Fruit fly (Drosophila melanogaster) whole organism, embryonic: Measurements from ENCODE around the gene Art8.

Source experiments
- C15 ChIP-seq: fragments of 200-800 bp; sonication (Bioruptor generic); IDR thresholded peaks from 3 replicates; pipeline ENCODE4 v1.3.6; 2022; ENCODE audit warnings: missing biosample characterization, missing genetic modification characterization
- CG10267 ChIP-seq: fragments of 200-800 bp; sonication (Bioruptor generic); optimal IDR thresholded peaks from 2 replicates; lab custom pipeline; 2018; ENCODE audit warnings: missing biosample characterization, mild to moderate bottlenecking, missing genetic modification characterization, moderate library complexity
- CG10959 ChIP-seq: fragments of 200-800 bp; sonication (Bioruptor generic); IDR thresholded peaks from 2 replicates; pipeline ENCODE4 v1.3.6; 2022; ENCODE audit warnings: missing biosample characterization, missing genetic modification characterization
- CG10979 ChIP-seq: fragments of 200-800 bp; sonication (Bioruptor generic); optimal IDR thresholded peaks from 2 replicates; lab custom pipeline; 2018; ENCODE audit warnings: missing biosample characterization, mild to moderate bottlenecking, missing genetic modification characterization, moderate library complexity
- CG11247 ChIP-seq: fragments of 200-800 bp; sonication (Bioruptor generic); IDR thresholded peaks from 2 replicates; pipeline ENCODE4 v1.3.6; 2022; ENCODE audit warnings: missing biosample characterization, missing genetic modification characterization
- CG11398 ChIP-seq: fragments of 200-800 bp; sonication (Bioruptor generic); optimal IDR thresholded peaks from 2 replicates; lab custom pipeline; 2016; ENCODE audit warnings: missing biosample characterization, missing genetic modification characterization
- CG12391 ChIP-seq: fragments of 200-800 bp; sonication (Bioruptor generic); optimal IDR thresholded peaks from 3 replicates; lab custom pipeline; 2018; ENCODE audit warnings: missing biosample characterization, mild to moderate bottlenecking, missing genetic modification characterization, moderate library complexity
- CG14014 ChIP-seq: fragments of 200-800 bp; sonication (Bioruptor generic); IDR thresholded peaks from 2 replicates; pipeline ENCODE4 v1.3.6; 2022; ENCODE audit warnings: missing biosample characterization, missing genetic modification characterization
- CG15269 ChIP-seq: fragments of 200-800 bp; sonication (Bioruptor generic); optimal IDR thresholded peaks from 2 replicates; lab custom pipeline; 2018; ENCODE audit warnings: missing biosample characterization, mild to moderate bottlenecking, missing genetic modification characterization, moderate library complexity
- CG15696 ChIP-seq: fragments of 200-800 bp; sonication (Bioruptor generic); optimal IDR thresholded peaks from 2 replicates; lab custom pipeline; 2019; ENCODE audit warnings: missing biosample characterization, mild to moderate bottlenecking, missing genetic modification characterization, moderate library complexity
- CG1602 ChIP-seq: fragments of 200-800 bp; sonication (Bioruptor generic); optimal IDR thresholded peaks from 3 replicates; lab custom pipeline; 2016; ENCODE audit warnings: missing biosample characterization, missing genetic modification characterization
- CG16779 ChIP-seq: fragments of 200-800 bp; sonication (Bioruptor generic); IDR thresholded peaks from 2 replicates; pipeline ENCODE4 v1.3.6; 2022; ENCODE audit warnings: missing biosample characterization, missing genetic modification characterization
- CG2678 ChIP-seq: fragments of 200-800 bp; sonication (Bioruptor generic); optimal IDR thresholded peaks from 3 replicates; lab custom pipeline; 2019; ENCODE audit warnings: missing biosample characterization, mild to moderate bottlenecking, missing genetic modification characterization, moderate library complexity
- CG2712 ChIP-seq: fragments of 200-800 bp; optimal IDR thresholded peaks from 3 replicates; lab custom pipeline; 2019; ENCODE audit warnings: missing biosample characterization, mild to moderate bottlenecking, missing genetic modification characterization, moderate library complexity
- CG2889 ChIP-seq: fragments of 200-800 bp; sonication (Bioruptor generic); IDR thresholded peaks from 3 replicates; pipeline ENCODE4 v1.3.6; 2022; ENCODE audit warnings: missing biosample characterization, missing genetic modification characterization
- CG32532 ChIP-seq: fragments of 200-800 bp; sonication (Bioruptor generic); IDR thresholded peaks from 2 replicates; pipeline ENCODE4 v1.3.6; 2022; ENCODE audit warnings: missing biosample characterization, missing genetic modification characterization
- CG32772 ChIP-seq: fragments of 200-800 bp; sonication (Bioruptor generic); IDR thresholded peaks from 2 replicates; pipeline ENCODE4 v1.3.6; 2022; ENCODE audit warnings: missing biosample characterization, missing genetic modification characterization
- CG33213 ChIP-seq: fragments of 200-800 bp; sonication (Bioruptor generic); optimal IDR thresholded peaks from 3 replicates; lab custom pipeline; 2016; ENCODE audit warnings: missing biosample characterization, missing genetic modification characterization
- CG34422 ChIP-seq: fragments of 200-800 bp; sonication (Bioruptor generic); IDR thresholded peaks from 3 replicates; pipeline ENCODE4 v1.3.6; 2022; ENCODE audit warnings: missing biosample characterization, missing genetic modification characterization
- CG4424 ChIP-seq: fragments of 200-800 bp; sonication (Bioruptor generic); optimal IDR thresholded peaks from 3 replicates; lab custom pipeline; 2016; ENCODE audit warnings: missing biosample characterization, missing genetic modification characterization
- CG6254 ChIP-seq: fragments of 200-800 bp; sonication (Bioruptor generic); optimal IDR thresholded peaks from 3 replicates; lab custom pipeline; 2017; ENCODE audit warnings: mild to moderate bottlenecking, missing biosample characterization, missing genetic modification reagents, missing genetic modification characterization
- CG6689 ChIP-seq: fragments of 200-800 bp; sonication (Bioruptor generic); IDR thresholded peaks from 2 replicates; pipeline ENCODE4 v1.3.6; 2022; ENCODE audit warnings: missing biosample characterization, missing genetic modification characterization
- CG8359 ChIP-seq: fragments of 200-800 bp; sonication (Bioruptor generic); optimal IDR thresholded peaks from 2 replicates; lab custom pipeline; 2017; ENCODE audit warnings: missing biosample characterization, mild to moderate bottlenecking, missing genetic modification characterization, borderline replicate concordance
- CG9727 ChIP-seq: fragments of 200-800 bp; sonication (Bioruptor generic); optimal IDR thresholded peaks from 3 replicates; lab custom pipeline; 2017; ENCODE audit warnings: missing biosample characterization, mild to moderate bottlenecking, missing genetic modification characterization
- Ets65A ChIP-seq: fragments of 200-800 bp; sonication (Bioruptor generic); peaks from one replicate; lab custom pipeline; 2016; ENCODE audit warnings: missing biosample characterization, missing genetic modification characterization
- Ets97D ChIP-seq: fragments of 200-800 bp; sonication (Bioruptor generic); optimal IDR thresholded peaks from 3 replicates; lab custom pipeline; 2016; ENCODE audit warnings: missing biosample characterization, missing genetic modification characterization
- Gug ChIP-seq: fragments of 200-800 bp; sonication (Bioruptor generic); IDR thresholded peaks from 4 replicates; pipeline ENCODE4 v1.3.6; 2022; ENCODE audit warnings: missing biosample characterization, missing genetic modification characterization
- H15 ChIP-seq: fragments of 200-800 bp; sonication (Bioruptor generic); IDR thresholded peaks from 3 replicates; pipeline ENCODE4 v1.3.6; 2022; ENCODE audit warnings: missing biosample characterization, missing genetic modification characterization
- Hmx ChIP-seq: fragments of 200-800 bp; sonication (Bioruptor generic); optimal IDR thresholded peaks from 2 replicates; lab custom pipeline; 2016; ENCODE audit warnings: missing biosample characterization, missing genetic modification characterization
- Jarid2 ChIP-seq: fragments of 200-800 bp; sonication (Bioruptor generic); optimal IDR thresholded peaks from 3 replicates; lab custom pipeline; 2017; ENCODE audit warnings: mild to moderate bottlenecking, missing biosample characterization, missing genetic modification reagents, missing genetic modification characterization
- MBD-R2 ChIP-seq: fragments of 200-800 bp; sonication (Bioruptor generic); IDR thresholded peaks from 2 replicates; pipeline ENCODE4 v1.3.6; 2022; ENCODE audit warnings: missing biosample characterization, missing genetic modification characterization
- ap ChIP-seq: fragments of 200-800 bp; sonication (Bioruptor generic); IDR thresholded peaks from 2 replicates; pipeline ENCODE4 v1.3.6; 2022; ENCODE audit warnings: missing biosample characterization, missing genetic modification characterization
- ara ChIP-seq: fragments of 200-800 bp; sonication (Bioruptor generic); IDR thresholded peaks from 2 replicates; pipeline ENCODE4 v1.3.6; 2022; ENCODE audit warnings: missing biosample characterization, missing genetic modification characterization
- bowl ChIP-seq: fragments of 200-800 bp; sonication (Bioruptor generic); IDR thresholded peaks from 2 replicates; pipeline ENCODE4 v1.3.6; 2022; ENCODE audit warnings: missing biosample characterization, missing genetic modification characterization
- bsh ChIP-seq, 2 experiments: fragments of 200-800 bp; sonication (Bioruptor generic); optimal IDR thresholded peaks; 2 replicates each; lab custom pipeline; 2017 to 2018; ENCODE audit warnings: mild to moderate bottlenecking in 2 of 2, missing biosample characterization in 2 of 2, missing genetic modification characterization in 2 of 2, moderate library complexity in 1 of 2
- dimm ChIP-seq: fragments of 200-800 bp; sonication (Bioruptor generic); IDR thresholded peaks from 2 replicates; pipeline ENCODE4 v1.3.6; 2022; ENCODE audit warnings: missing biosample characterization, missing genetic modification characterization
- fd3F ChIP-seq: fragments of 200-800 bp; sonication (Bioruptor generic); optimal IDR thresholded peaks from 2 replicates; lab custom pipeline; 2018; ENCODE audit warnings: missing biosample characterization, mild to moderate bottlenecking, missing genetic modification characterization, moderate library complexity
- her ChIP-seq: fragments of 200-800 bp; sonication (Bioruptor generic); optimal IDR thresholded peaks from 2 replicates; lab custom pipeline; 2016; ENCODE audit warnings: missing biosample characterization, missing genetic modification characterization
- hkb ChIP-seq, 2 experiments: fragments of 200-800 bp in 1 of 2; fragments of >200 bp in 1 of 2; sonication (Bioruptor generic) in 1 of 2; IDR thresholded peaks in 1 of 2; optimal IDR thresholded peaks in 1 of 2; 2 replicates each; pipeline versions ENCODE4 v1.3.6 to Lab custom; 2017 to 2022; ENCODE audit warnings: missing biosample characterization in 1 of 2, missing genetic modification characterization in 1 of 2
- insv ChIP-seq, 2 experiments: fragments of 200-800 bp; sonication (Bioruptor generic); optimal IDR thresholded peaks; 3 replicates each; lab custom pipeline; 2016 to 2018; ENCODE audit warnings: missing biosample characterization in 2 of 2, missing genetic modification characterization in 2 of 2
- kay ChIP-seq: fragments of 200-800 bp; sonication (Bioruptor generic); optimal IDR thresholded peaks from 2 replicates; lab custom pipeline; 2016; ENCODE audit warnings: missing biosample characterization, missing genetic modification characterization
- otp ChIP-seq: fragments of 200-800 bp; sonication (Bioruptor generic); IDR thresholded peaks from 3 replicates; pipeline ENCODE4, ENCODE4 v1.3.6; 2022; ENCODE audit warnings: missing biosample characterization, missing genetic modification characterization
- pan ChIP-seq, 4 experiments: fragments of >200 bp in 3 of 4; fragments of 200-800 bp in 1 of 4; sonication (Bioruptor generic) in 1 of 4; optimal IDR thresholded peaks in 3 of 4; IDR thresholded peaks in 1 of 4; 2 replicates each; pipeline versions ENCODE4 v1.3.6 to Lab custom; 2017 to 2022; ENCODE audit warnings: missing biosample characterization in 2 of 4, missing genetic modification characterization in 2 of 4, mixed read lengths in 1 of 4
- phol ChIP-seq: fragments of 200-800 bp; sonication (Bioruptor generic); optimal IDR thresholded peaks from 3 replicates; lab custom pipeline; 2018; ENCODE audit warnings: missing biosample characterization, mild to moderate bottlenecking, missing genetic modification characterization, moderate library complexity
- scrt ChIP-seq: fragments of 200-800 bp; sonication (Bioruptor generic); optimal IDR thresholded peaks from 2 replicates; lab custom pipeline; 2018; ENCODE audit warnings: missing biosample characterization, mild to moderate bottlenecking, missing genetic modification characterization, moderate library complexity
- ssp ChIP-seq: fragments of 200-800 bp; sonication (Bioruptor generic); IDR thresholded peaks from 2 replicates; pipeline ENCODE4 v1.3.6; 2022; ENCODE audit warnings: missing biosample characterization, missing genetic modification characterization
- trh ChIP-seq: fragments of 200-800 bp; sonication (Bioruptor generic); optimal IDR thresholded peaks from 2 replicates; lab custom pipeline; 2016; ENCODE audit warnings: missing biosample characterization, missing genetic modification characterization
- vnd ChIP-seq: fragments of 200-800 bp; sonication (Bioruptor generic); IDR thresholded peaks from 3 replicates; pipeline ENCODE4 v1.3.6; 2022; ENCODE audit warnings: missing biosample characterization, missing genetic modification characterization; ENCODE audit not compliant: partially characterized antibody
- zf30C ChIP-seq: fragments of 200-800 bp; sonication (Bioruptor generic); optimal IDR thresholded peaks from 3 replicates; lab custom pipeline; 2018; ENCODE audit warnings: missing biosample characterization, mild to moderate bottlenecking, missing genetic modification characterization
- zfh2 ChIP-seq: fragments of 200-800 bp; sonication (Bioruptor generic); optimal IDR thresholded peaks from 2 replicates; lab custom pipeline; 2016; ENCODE audit warnings: missing biosample characterization, missing genetic modification characterization

Gene Art8

DNA sequence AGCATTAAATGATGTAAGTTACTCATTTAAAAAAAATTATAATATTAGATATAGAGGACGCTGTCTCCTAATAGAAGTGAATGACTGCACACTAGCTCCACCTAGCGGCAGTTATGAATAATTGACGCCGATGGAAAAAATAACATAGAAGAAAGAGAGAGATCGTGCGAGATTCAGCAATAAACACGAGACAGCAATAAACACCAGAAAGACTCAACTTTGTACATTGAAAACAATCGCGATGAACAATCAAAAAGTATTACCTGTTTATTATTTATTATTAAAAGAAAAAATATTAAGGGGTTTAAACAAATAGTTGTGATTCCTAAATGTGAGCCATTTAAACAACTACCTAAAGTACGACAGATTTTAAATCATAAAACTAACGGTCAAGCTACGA lies 24.7 kb downstream of the Art8 start (continued):
- TF ChIP-seq zfh2 (GFP tag; lab: Kevin White, UChicago) (no peak), CG2889 (no peak), ssp (GFP tag; lab: Robert Waterston, UW) (no peak), fd3F (GFP tag; lab: Kevin White, UChicago) (no peak), CG33213 (GFP tag; lab: Kevin White, UChicago) (peak; percentile 13), trh (GFP tag; lab: Kevin White, UChicago) (no peak), Hmx (GFP tag; lab: Kevin White, UChicago) (no peak), ara (GFP tag; lab: Robert Waterston, UW) (peak; percentile 63; the same call in 1 of the 2 replicates), vnd (GFP tag; lab: Robert Waterston, UW) (no peak), CG2712 (tag; lab: Kevin White, UChicago) (peak; percentile 74), H15 (GFP tag; lab: Robert Waterston, UW) (peak; percentile 56), insv (GFP tag; optimal IDR thresholded peaks at IDR 0.05; lab: Kevin White, UChicago) (no peak), CG6689 (GFP tag; lab: Robert Waterston, UW) (peak; percentile 63), MBD-R2 (GFP tag; lab: Robert Waterston, UW) (peak; percentile 17; the same call in 1 of the 2 replicates), CG15696 (tag; lab: Kevin White, UChicago) (peak; percentile 40), her (no peak), CG14014 (GFP tag; lab: Robert Waterston, UW) (peak; percentile 69), CG15269 (tag; lab: Kevin White, UChicago) (no peak), bsh (GFP tag; optimal IDR thresholded peaks at IDR 0.05; lab: Kevin White, UChicago) (peak in 1 of 2 experiments; percentile 31), zf30C (peak; percentile 49), CG1602 (GFP tag; lab: Kevin White, UChicago) (peak; percentile 4), ap (GFP tag; lab: Robert Waterston, UW) (peak; percentile 72), CG11247 (GFP tag; lab: Robert Waterston, UW) (no peak), Ets97D (GFP tag; lab: Kevin White, UChicago) (peak; percentile 16), C15 (GFP tag; lab: Robert Waterston, UW) (no peak), CG12391 (tag; lab: Kevin White, UChicago) (peak; percentile 7), CG11398 (no peak), CG32772 (GFP tag; lab: Robert Waterston, UW) (peak; percentile 63; the same call in 1 of the 2 replicates), scrt (GFP tag; lab: Kevin White, UChicago) (peak; percentile 6), CG10979 (tag; lab: Kevin White, UChicago) (peak; percentile 54), CG9727 (peak; percentile 46), otp (peak; percentile 67; the same call in 1 of the 3 replicates), kay (GFP tag; lab: Kevin White, UChicago) (no peak), CG2678 (tag; lab: Kevin White, UChicago) (peak; percentile 66), CG32532 (GFP tag; lab: Robert Waterston, UW) (peak; percentile 72), CG4424 (peak; percentile 21), CG10959 (GFP tag; lab: Robert Waterston, UW) (no peak), pan (optimal IDR thresholded peaks at IDR 0.05; lab: Kevin White, UChicago) (no peak), pan (GFP tag; optimal IDR thresholded peaks at IDR 0.05 in 1 of 2, IDR thresholded peaks at IDR 0.05 in 1 of 2) (peak in 1 of 2 experiments; percentile 82), CG34422 (GFP tag; lab: Robert Waterston, UW) (peak; percentile 68), CG8359 (GFP tag; lab: Kevin White, UChicago) (no peak), hkb (optimal IDR thresholded peaks at IDR 0.05; lab: Kevin White, UChicago) (no peak), hkb (GFP tag; IDR thresholded peaks at IDR 0.05; lab: Robert Waterston, UW) (peak; percentile 82), bowl (GFP tag; lab: Robert Waterston, UW) (0 out of 2 replicates have a peak, but pooled peaks have one; percentile 9), CG16779 (GFP tag; lab: Robert Waterston, UW) (0 out of 2 replicates have a peak, but pooled peaks have one; percentile 3), Gug (GFP tag; lab: Robert Waterston, UW) (no peak), CG6254 (peak; percentile 30), Ets65A (GFP tag; lab: Kevin White, UChicago) (peak; percentile 77), Jarid2 (no peak), CG10267 (tag; lab: Kevin White, UChicago) (peak; percentile 59), dimm (GFP tag; lab: Robert Waterston, UW) (peak; percentile 17; the same call in 1 of the 2 replicates), phol (peak; percentile 54)
